Worm (Caenorhabditis elegans): Measurements from ENCODE around the gene sre-46.

sre-46 gene

ce11 chrII:13695343-13696332 lies 25.5 kb downstream of the sre-46 start, which contains the start of gene kqt-3:
Gene kqt-3 (plus strand): TSS chrII:13696282.
- TF ChIP-seq pha-4 (tag; optimal IDR thresholded peaks at IDR 0.05) (no peak), ceh-48 (tag; optimal IDR thresholded peaks at IDR 0.05) (no peak), pqm-1 (tag; optimal IDR thresholded peaks at IDR 0.05) (no peak), K09A11.1 (tag; optimal IDR thresholded peaks at IDR 0.05; ENCODE audit: insufficient read depth) (no peak), pros-1 (tag; optimal IDR thresholded peaks at IDR 0.05) (no peak), unc-42 (tag; optimal IDR thresholded peaks at IDR 0.05) (no peak)

DNA sequence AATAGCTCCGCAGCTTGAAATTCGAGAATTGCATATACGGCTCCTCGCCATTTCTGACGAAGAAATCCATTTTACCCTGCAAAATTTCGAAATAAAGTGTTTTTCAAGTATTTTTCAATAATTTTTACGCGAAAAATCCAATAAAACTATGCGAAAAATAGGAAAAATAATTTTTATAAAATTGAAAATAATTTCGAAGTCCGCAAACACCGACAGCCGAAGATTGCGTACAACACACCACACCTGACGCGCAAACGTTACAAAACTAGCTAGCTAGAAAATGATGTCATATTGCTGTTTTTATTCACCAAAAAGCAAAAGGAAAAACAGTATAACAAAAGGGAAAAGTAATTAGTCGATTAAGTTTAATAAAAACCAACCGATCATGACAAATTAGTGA lies 26.4 kb downstream of the sre-46 start, which contains the start of gene rpoa-1:
rpoa-1 (minus strand) TSS at position 84 of the 400 bp plus-strand sequence.
- no peak for TF ChIP-seq Y22D7AL.16 (tag; optimal IDR thresholded peaks at IDR 0.05)
- TF ChIP-seq nfya-1 (tag; optimal IDR thresholded peaks at IDR 0.05), result peak; percentile 11

- TF ChIP-seq hlh-6 (tag; optimal IDR thresholded peaks at IDR 0.05) (no peak), fkh-6 (tag; optimal IDR thresholded peaks at IDR 0.05) (no peak), ceh-31 (tag; optimal IDR thresholded peaks at IDR 0.05) (no peak), K09A11.1 (tag; optimal IDR thresholded peaks at IDR 0.05; ENCODE audit: insufficient read depth) (no peak), syd-9 (tag; optimal IDR thresholded peaks at IDR 0.05) (no peak), ceh-34 (tag; optimal IDR thresholded peaks at IDR 0.05) (no peak), ceh-24 (tag; optimal IDR thresholded peaks at IDR 0.05) (no peak)
Observed at ce11 chrII:13685581-13685980, 35.5 kb downstream of the sre-46 start.

- TF ChIP-seq tbx-7 (tag; optimal IDR thresholded peaks at IDR 0.05) (no peak), hlh-15 (tag; optimal IDR thresholded peaks at IDR 0.05) (no peak), tbx-2 (tag; optimal IDR thresholded peaks at IDR 0.05) (no peak), dve-1 (tag; optimal IDR thresholded peaks at IDR 0.05) (no peak), T23F11.4 (GFP tag; optimal IDR thresholded peaks at IDR 0.05) (no peak), ceh-14 (tag; optimal IDR thresholded peaks at IDR 0.05) (no peak), ceh-22 (tag; optimal IDR thresholded peaks at IDR 0.05) (no peak), che-1 (tag; optimal IDR thresholded peaks at IDR 0.05) (no peak), ttx-3 (tag; optimal IDR thresholded peaks at IDR 0.05) (no peak), mec-3 (tag; optimal IDR thresholded peaks at IDR 0.05; ENCODE audit: borderline replicate concordance) (no peak)
Observed at ce11 chrII:13681063-13681462, 40.1 kb downstream of the sre-46 start.

DNA sequence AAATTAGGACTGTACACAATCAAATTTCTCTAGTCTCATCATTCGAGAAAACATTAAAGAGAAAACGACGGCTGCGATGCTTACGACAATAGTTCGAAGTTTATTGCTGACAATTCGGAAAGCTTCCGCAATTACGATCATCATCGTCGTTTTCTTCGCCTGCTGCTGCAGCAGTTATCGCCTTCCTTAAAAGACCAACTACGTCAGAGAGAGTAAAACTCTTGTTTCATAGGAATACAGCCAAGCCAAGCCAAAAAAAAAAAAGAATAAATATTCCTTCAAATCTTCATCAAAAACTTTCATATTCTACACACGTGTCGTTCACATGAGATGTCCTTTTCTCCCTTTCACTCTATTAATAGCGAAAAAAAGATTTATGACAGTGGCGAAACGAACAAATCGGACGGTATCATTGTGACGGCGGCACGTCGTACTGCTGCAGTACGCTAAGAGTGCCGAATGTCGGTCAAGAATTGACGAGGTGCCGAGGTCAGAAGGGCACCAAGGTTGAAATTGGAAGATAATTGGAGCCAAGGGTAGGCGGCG lies 41.3 kb downstream of the sre-46 start:
- TF ChIP-seq ceh-19 (GFP tag; optimal IDR thresholded peaks at IDR 0.05) (no peak), hlh-13 (GFP tag; optimal IDR thresholded peaks at IDR 0.05) (no peak), pros-1 (tag; optimal IDR thresholded peaks at IDR 0.05) (no peak), tbx-7 (tag; optimal IDR thresholded peaks at IDR 0.05) (no peak)

DNA sequence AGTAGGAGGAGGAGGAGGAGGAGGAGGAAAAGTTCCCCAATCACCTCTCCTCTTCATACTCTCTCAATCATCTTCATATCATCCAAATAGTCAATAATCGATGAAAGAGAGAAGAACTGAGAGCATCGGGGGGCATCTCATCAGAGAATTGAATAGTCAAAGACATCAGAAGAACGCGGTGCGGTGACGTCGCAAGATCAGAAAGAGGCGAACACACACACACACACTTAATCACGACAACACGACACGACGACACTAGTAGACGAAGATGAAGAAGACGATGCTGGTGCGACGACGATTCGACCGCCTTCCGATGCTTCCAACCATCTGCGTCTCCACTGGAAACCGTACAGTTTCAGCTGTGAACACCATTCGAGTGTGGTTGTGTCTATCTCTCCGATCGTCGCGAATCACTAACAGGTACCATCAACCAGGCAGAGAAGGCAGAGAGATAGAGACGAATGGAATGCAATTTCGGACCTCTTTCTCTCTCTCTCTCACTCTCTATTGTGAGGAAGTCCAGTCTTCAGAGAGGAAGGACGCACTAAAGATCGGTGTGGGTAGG lies 42.5 kb downstream of the sre-46 start:
- TF ChIP-seq che-1 (tag; optimal IDR thresholded peaks at IDR 0.05), result no peak
- peak; percentile 10 for TF ChIP-seq ref-2 (tag; optimal IDR thresholded peaks at IDR 0.05)
- TF ChIP-seq npax-4 (tag; optimal IDR thresholded peaks at IDR 0.05), result no peak
